Worm (Caenorhabditis elegans) whole organism, L4 larva: Measurements from ENCODE around the gene srx-46.

Experiments
- F26F4.8 ChIP-seq: fragments of 200-800 bp; sonication (Bioruptor generic); conservative IDR thresholded peaks from 2 replicates; pipeline ENCODE4 v1.3.6; 2022; ENCODE audit warnings: missing genetic modification characterization, missing compliant biosample characterization
- F37D6.2 ChIP-seq: sonication (generic microtip); optimal IDR thresholded peaks from 2 replicates; lab custom pipeline; 2016; ENCODE audit warnings: mild to moderate bottlenecking, missing genetic modification characterization, missing compliant biosample characterization
- Y48G9A.11 ChIP-seq: fragments of 200-800 bp; sonication (Bioruptor generic); IDR thresholded peaks from 2 replicates; pipeline ENCODE4 v1.3.6; 2022; ENCODE audit warnings: missing genetic modification reagents, missing genetic modification characterization, missing compliant biosample characterization
- Y5F2A.4 ChIP-seq: fragments of 200-800 bp; sonication (Bioruptor generic); optimal IDR thresholded peaks from 2 replicates; lab custom pipeline; 2018; ENCODE audit warnings: mild to moderate bottlenecking, missing genetic modification characterization, missing compliant biosample characterization
- aha-1 ChIP-seq: fragments of 150-350 bp; peaks from one replicate; lab custom pipeline; 2014; ENCODE audit warnings: missing biosample characterization, missing genetic modification characterization
- daf-12 ChIP-seq: fragments of 150-350 bp; optimal IDR thresholded peaks from 2 replicates; lab custom pipeline; 2014; ENCODE audit warnings: missing biosample characterization, missing genetic modification reagents, missing genetic modification characterization
- fkh-10 ChIP-seq: fragments of 150-350 bp; optimal IDR thresholded peaks from 2 replicates; lab custom pipeline; 2014; ENCODE audit warnings: missing biosample characterization, missing genetic modification reagents, missing genetic modification characterization
- lin-13 ChIP-seq: fragments of 150-350 bp; optimal IDR thresholded peaks from 2 replicates; lab custom pipeline; 2014; ENCODE audit warnings: missing biosample characterization, missing genetic modification reagents, missing genetic modification characterization
- lin-38 ChIP-seq: fragments of 200-800 bp; sonication (Bioruptor generic); IDR thresholded peaks from 2 replicates; pipeline ENCODE4 v1.3.6; 2022; ENCODE audit warnings: missing genetic modification reagents, missing genetic modification characterization, missing compliant biosample characterization
- nhr-11 ChIP-seq: fragments of 150-350 bp; optimal IDR thresholded peaks from 2 replicates; lab custom pipeline; 2014; ENCODE audit warnings: missing biosample characterization, missing genetic modification characterization
- nhr-237 ChIP-seq: sonication (generic microtip); optimal IDR thresholded peaks from 2 replicates; lab custom pipeline; 2017; ENCODE audit warnings: missing biosample characterization, missing genetic modification characterization
- spr-3 ChIP-seq: fragments of 200-800 bp; sonication (Bioruptor generic); optimal IDR thresholded peaks from 2 replicates; lab custom pipeline; 2018; ENCODE audit warnings: mild to moderate bottlenecking, missing genetic modification characterization, missing compliant biosample characterization
- unc-62 ChIP-seq, 3 experiments: fragments of 150-350 bp in 1 of 3; sonication (generic microtip); optimal IDR thresholded peaks in 2 of 3; peaks in 1 of 3; 1 replicate in 1 of 3; 2 replicates in 2 of 3; lab custom pipeline; 2014 to 2017; ENCODE audit warnings: missing biosample characterization in 3 of 3, missing genetic modification characterization in 3 of 3, missing genetic modification reagents in 3 of 3, missing genotype in 1 of 3
- ztf-11 ChIP-seq: fragments of 150-350 bp; optimal IDR thresholded peaks from 2 replicates; lab custom pipeline; 2014; ENCODE audit warnings: missing biosample characterization, missing genetic modification characterization

- TF ChIP-seq aha-1 (peak; percentile 53), F26F4.8 (no peak), daf-12 (no peak), nhr-11 (no peak), spr-3 (GFP tag; lab: Kevin White, UChicago) (no peak), nhr-237 (tag; lab: Kevin White, UChicago) (no peak), unc-62 (GFP tag; optimal IDR thresholded peaks at IDR 0.05 in 1 of 2; lab: Kevin White, UChicago) (no peak), unc-62 (tag; optimal IDR thresholded peaks at IDR 0.05; lab: Kevin White, UChicago) (no peak), Y5F2A.4 (GFP tag; lab: Kevin White, UChicago) (no peak), Y48G9A.11 (GFP tag; lab: Robert Waterston, UW) (no peak), F37D6.2 (no peak), fkh-10 (no peak), lin-13 (GFP tag; lab: Kevin White, UChicago) (no peak), ztf-11 (tag; lab: Kevin White, UChicago) (no peak), lin-38 (GFP tag; lab: Robert Waterston, UW) (no peak)
Observed at ce11 chrV:9324167-9324566, 28.9 kb upstream of the srx-46 start.
